Fruit fly (Drosophila melanogaster) whole organism, embryonic: Measurements from ENCODE around the gene CG32195.

Experiments used
- ATbp ChIP-seq: fragments of 200-800 bp; sonication (Bioruptor generic); optimal IDR thresholded peaks from 2 replicates; lab custom pipeline; 2017; ENCODE audit warnings: missing biosample characterization, mild to moderate bottlenecking, missing genetic modification characterization, missing genetic modification reagents
- Abd-B ChIP-seq: fragments of 200-800 bp; sonication (Bioruptor generic); optimal IDR thresholded peaks from 2 replicates; lab custom pipeline; 2018; ENCODE audit warnings: missing biosample characterization, mild to moderate bottlenecking, missing genetic modification characterization, moderate library complexity
- Blimp-1 ChIP-seq: fragments of 200-800 bp; sonication (Bioruptor generic); optimal IDR thresholded peaks from 3 replicates; lab custom pipeline; 2018; ENCODE audit warnings: missing biosample characterization, missing genetic modification characterization, mild to moderate bottlenecking, moderate library complexity, missing genetic modification reagents
- CG10321 ChIP-seq: fragments of 200-800 bp; sonication (Bioruptor generic); IDR thresholded peaks from 2 replicates; pipeline ENCODE4 v1.3.6; 2022; ENCODE audit warnings: missing biosample characterization, missing genetic modification characterization
- CG11560 ChIP-seq: fragments of 200-800 bp; sonication (Bioruptor generic); IDR thresholded peaks from 3 replicates; pipeline ENCODE4 v1.3.6; 2022; ENCODE audit warnings: missing biosample characterization, missing genetic modification characterization
- CG11695 ChIP-seq: fragments of 200-800 bp; sonication (Bioruptor generic); IDR thresholded peaks from 3 replicates; pipeline ENCODE4 v1.3.6; 2022; ENCODE audit warnings: missing biosample characterization, missing genetic modification characterization
- CG12219 ChIP-seq: fragments of 200-800 bp; sonication (Bioruptor generic); optimal IDR thresholded peaks from 3 replicates; lab custom pipeline; 2018; ENCODE audit warnings: missing biosample characterization, mild to moderate bottlenecking, missing genetic modification characterization
- CG12942 ChIP-seq: fragments of 200-800 bp; sonication (Bioruptor generic); optimal IDR thresholded peaks from 3 replicates; lab custom pipeline; 2016; ENCODE audit warnings: missing biosample characterization, missing genetic modification characterization
- CG14014 ChIP-seq: fragments of 200-800 bp; sonication (Bioruptor generic); IDR thresholded peaks from 2 replicates; pipeline ENCODE4 v1.3.6; 2022; ENCODE audit warnings: missing biosample characterization, missing genetic modification characterization
- CG14667 ChIP-seq: fragments of 200-800 bp; sonication (Bioruptor generic); IDR thresholded peaks from 2 replicates; pipeline ENCODE4 v1.3.6; 2022; ENCODE audit warnings: missing biosample characterization, missing genetic modification characterization
- CG15601 ChIP-seq: fragments of 200-800 bp; sonication (Bioruptor generic); optimal IDR thresholded peaks from 3 replicates; lab custom pipeline; 2019; ENCODE audit warnings: missing biosample characterization, mild to moderate bottlenecking, missing genetic modification characterization, moderate library complexity
- CG17385 ChIP-seq: fragments of 200-800 bp; sonication (Bioruptor generic); optimal IDR thresholded peaks from 3 replicates; lab custom pipeline; 2018; ENCODE audit warnings: missing biosample characterization, mild to moderate bottlenecking, missing genetic modification characterization
- CG17568 ChIP-seq: fragments of 200-800 bp; sonication (Bioruptor generic); optimal IDR thresholded peaks from 2 replicates; lab custom pipeline; 2018; ENCODE audit warnings: missing biosample characterization, mild to moderate bottlenecking, missing genetic modification characterization, moderate library complexity
- CG2712 ChIP-seq: fragments of 200-800 bp; optimal IDR thresholded peaks from 3 replicates; lab custom pipeline; 2019; ENCODE audit warnings: missing biosample characterization, mild to moderate bottlenecking, missing genetic modification characterization, moderate library complexity
- CG30403 ChIP-seq: fragments of 200-800 bp; sonication (Bioruptor generic); optimal IDR thresholded peaks from 3 replicates; lab custom pipeline; 2016; ENCODE audit warnings: missing biosample characterization, missing genetic modification characterization
- CG43689 ChIP-seq: fragments of 200-800 bp; sonication (Bioruptor generic); IDR thresholded peaks from 2 replicates; pipeline ENCODE4 v1.3.6; 2022; ENCODE audit warnings: missing biosample characterization, missing genetic modification characterization
- CG7928 ChIP-seq: fragments of 200-800 bp; sonication (Bioruptor generic); optimal IDR thresholded peaks from 2 replicates; lab custom pipeline; 2017; ENCODE audit warnings: missing biosample characterization, mild to moderate bottlenecking, missing genetic modification characterization
- CG9437 ChIP-seq: fragments of 200-800 bp; sonication (Bioruptor generic); optimal IDR thresholded peaks from 2 replicates; lab custom pipeline; 2018; ENCODE audit warnings: missing biosample characterization, mild to moderate bottlenecking, missing genetic modification characterization
- CG9727 ChIP-seq: fragments of 200-800 bp; sonication (Bioruptor generic); optimal IDR thresholded peaks from 3 replicates; lab custom pipeline; 2017; ENCODE audit warnings: missing biosample characterization, mild to moderate bottlenecking, missing genetic modification characterization
- D ChIP-seq, 2 experiments: fragments of 200-800 bp in 1 of 2; fragments of >200 bp in 1 of 2; sonication (Bioruptor generic) in 1 of 2; optimal IDR thresholded peaks; 2 replicates in 1 of 2; 3 replicates in 1 of 2; lab custom pipeline; 2017; ENCODE audit warnings: mild to moderate bottlenecking in 1 of 2, missing biosample characterization in 1 of 2, missing genetic modification characterization in 1 of 2, missing genetic modification reagents in 1 of 2
- Dip2 ChIP-seq: fragments of 200-800 bp; sonication (Bioruptor generic); IDR thresholded peaks from 2 replicates; pipeline ENCODE4 v1.3.6; 2022; ENCODE audit warnings: missing biosample characterization, missing genetic modification characterization
- Drgx ChIP-seq: fragments of 200-800 bp; sonication (Bioruptor generic); IDR thresholded peaks from 2 replicates; pipeline ENCODE4 v1.3.6; 2022; ENCODE audit warnings: missing biosample characterization, missing genetic modification characterization
- Fer1 ChIP-seq: fragments of 200-800 bp; sonication (Bioruptor generic); optimal IDR thresholded peaks from 2 replicates; lab custom pipeline; 2017; ENCODE audit warnings: missing biosample characterization, mild to moderate bottlenecking, missing genetic modification characterization
- H2.0 ChIP-seq: fragments of 200-800 bp; sonication (Bioruptor generic); IDR thresholded peaks from 2 replicates; pipeline ENCODE4 v1.3.6; 2022; ENCODE audit warnings: missing biosample characterization, missing genetic modification characterization
- Hr3 ChIP-seq: fragments of 200-800 bp; sonication (Bioruptor generic); optimal IDR thresholded peaks from 3 replicates; lab custom pipeline; 2016; ENCODE audit warnings: missing biosample characterization, missing genetic modification characterization
- Hsf ChIP-seq: fragments of 200-800 bp; sonication (Bioruptor generic); optimal IDR thresholded peaks from 3 replicates; lab custom pipeline; 2016; ENCODE audit warnings: missing biosample characterization, missing genetic modification characterization
- Meics ChIP-seq: fragments of 200-800 bp; sonication (Bioruptor generic); optimal IDR thresholded peaks from 2 replicates; lab custom pipeline; 2017; ENCODE audit warnings: missing biosample characterization, mild to moderate bottlenecking, missing genetic modification characterization
- PHDP ChIP-seq: fragments of 200-800 bp; sonication (Bioruptor generic); optimal IDR thresholded peaks from 3 replicates; lab custom pipeline; 2018; ENCODE audit warnings: missing biosample characterization, mild to moderate bottlenecking, missing genetic modification characterization, moderate library complexity
- Sox102F ChIP-seq: fragments of 200-800 bp; sonication (Bioruptor generic); optimal IDR thresholded peaks from 2 replicates; lab custom pipeline; 2018; ENCODE audit warnings: missing biosample characterization, mild to moderate bottlenecking, missing genetic modification characterization, moderate library complexity
- Spps ChIP-seq: fragments of 200-800 bp; sonication (Bioruptor generic); optimal IDR thresholded peaks from 2 replicates; lab custom pipeline; 2018; ENCODE audit warnings: missing biosample characterization, mild to moderate bottlenecking, missing genetic modification characterization
- Stat92E ChIP-seq, 3 experiments: fragments of >200 bp in 2 of 3; fragments of 200-800 bp in 1 of 3; sonication (Bioruptor generic) in 1 of 3; optimal IDR thresholded peaks; 2 replicates each; lab custom pipeline; 2017 to 2019; ENCODE audit warnings: missing biosample characterization in 3 of 3, missing genetic modification characterization in 3 of 3, mild to moderate bottlenecking in 1 of 3, moderate library complexity in 1 of 3
- TFAM ChIP-seq: fragments of 200-800 bp; sonication (Bioruptor generic); optimal IDR thresholded peaks from 2 replicates; lab custom pipeline; 2017; ENCODE audit warnings: missing biosample characterization, missing genetic modification characterization, inconsistent platforms
- Vsx1 ChIP-seq: fragments of 200-800 bp; sonication (Bioruptor generic); optimal IDR thresholded peaks from 2 replicates; lab custom pipeline; 2017; ENCODE audit warnings: missing biosample characterization, mild to moderate bottlenecking, missing genetic modification characterization, missing genetic modification reagents
- az2 ChIP-seq: fragments of 200-800 bp; sonication (Bioruptor generic); optimal IDR thresholded peaks from 3 replicates; lab custom pipeline; 2016; ENCODE audit warnings: missing biosample characterization, missing genetic modification characterization
- bab2 ChIP-seq: fragments of 200-800 bp; sonication (Bioruptor generic); optimal IDR thresholded peaks from 2 replicates; lab custom pipeline; 2016; ENCODE audit warnings: missing biosample characterization, missing genetic modification characterization
- bsh ChIP-seq, 2 experiments: fragments of 200-800 bp; sonication (Bioruptor generic); optimal IDR thresholded peaks; 2 replicates each; lab custom pipeline; 2017 to 2018; ENCODE audit warnings: mild to moderate bottlenecking in 2 of 2, missing biosample characterization in 2 of 2, missing genetic modification characterization in 2 of 2, moderate library complexity in 1 of 2
- ewg ChIP-seq: fragments of 200-800 bp; sonication (Bioruptor generic); optimal IDR thresholded peaks from 3 replicates; lab custom pipeline; 2017; ENCODE audit warnings: mild to moderate bottlenecking, missing biosample characterization, missing genetic modification reagents, missing genetic modification characterization
- gce ChIP-seq: fragments of 200-800 bp; sonication (Bioruptor generic); IDR thresholded peaks from 3 replicates; pipeline ENCODE4 v1.3.6; 2022; ENCODE audit warnings: missing biosample characterization, missing genetic modification characterization
- gem ChIP-seq: fragments of 200-800 bp; sonication (Bioruptor generic); optimal IDR thresholded peaks from 2 replicates; lab custom pipeline; 2019; ENCODE audit warnings: missing biosample characterization, mild to moderate bottlenecking, missing genetic modification characterization, moderate library complexity
- gfzf ChIP-seq: fragments of 200-800 bp; sonication (Bioruptor generic); optimal IDR thresholded peaks from 2 replicates; lab custom pipeline; 2016; ENCODE audit warnings: missing biosample characterization, mild to moderate bottlenecking, missing genetic modification characterization, moderate library complexity
- ind ChIP-seq: fragments of 200-800 bp; sonication (Bioruptor generic); optimal IDR thresholded peaks from 3 replicates; lab custom pipeline; 2016; ENCODE audit warnings: missing biosample characterization, missing genetic modification characterization
- jumu ChIP-seq: fragments of 200-800 bp; sonication (Bioruptor generic); optimal IDR thresholded peaks from 3 replicates; lab custom pipeline; 2016; ENCODE audit warnings: missing biosample characterization, missing genetic modification characterization
- knrl ChIP-seq: fragments of 200-800 bp; sonication (Bioruptor generic); IDR thresholded peaks from 3 replicates; pipeline ENCODE4 v1.3.6; 2022; ENCODE audit warnings: missing biosample characterization, missing genetic modification characterization; ENCODE audit not compliant: partially characterized antibody
- pb ChIP-seq: fragments of 200-800 bp; sonication (Bioruptor generic); optimal IDR thresholded peaks from 3 replicates; lab custom pipeline; 2016; ENCODE audit warnings: missing biosample characterization, missing genetic modification characterization
- ranshi ChIP-seq: fragments of 200-800 bp; sonication (Bioruptor generic); IDR thresholded peaks from 2 replicates; pipeline ENCODE4 v1.3.6; 2022; ENCODE audit warnings: missing biosample characterization, missing genetic modification characterization
- stwl ChIP-seq: fragments of 200-800 bp; sonication (Bioruptor generic); optimal IDR thresholded peaks from 3 replicates; lab custom pipeline; 2018; ENCODE audit warnings: missing biosample characterization, mild to moderate bottlenecking, missing genetic modification characterization, moderate library complexity
- unpg ChIP-seq: fragments of 200-800 bp; sonication (Bioruptor generic); optimal IDR thresholded peaks from 3 replicates; lab custom pipeline; 2018; ENCODE audit warnings: missing biosample characterization, mild to moderate bottlenecking, missing genetic modification characterization, moderate library complexity

Gene CG32195

DNA sequence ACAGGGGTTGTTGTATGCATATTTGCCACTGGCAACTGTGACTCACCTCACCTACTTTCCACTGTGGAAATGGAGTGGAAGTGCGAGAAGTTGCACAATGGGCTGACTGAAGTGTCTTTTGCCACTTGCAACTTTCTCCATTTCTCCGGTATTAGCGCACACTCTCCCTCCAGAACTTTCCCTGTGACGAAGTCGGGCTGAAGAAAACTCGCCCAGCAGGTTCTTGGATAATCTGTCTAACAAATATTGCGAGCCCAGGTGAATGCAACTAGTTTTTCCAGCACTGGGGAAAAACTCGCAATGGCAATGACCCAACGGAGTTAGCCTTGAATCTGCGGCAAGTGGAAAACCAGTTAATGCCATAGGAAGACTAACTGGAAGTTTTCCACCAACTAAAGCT is 36.1 kb upstream of the CG32195 start:
- TF ChIP-seq knrl (no peak), CG43689 (GFP tag; lab: Robert Waterston, UW) (no peak), gfzf (no peak), CG7928 (GFP tag; lab: Kevin White, UChicago) (no peak), Stat92E (GFP tag; optimal IDR thresholded peaks at IDR 0.05; lab: Kevin White, UChicago) (no peak), CG11560 (tag; lab: Robert Waterston, UW) (no peak), Vsx1 (no peak), CG12942 (no peak), bsh (GFP tag; optimal IDR thresholded peaks at IDR 0.05; lab: Kevin White, UChicago) (peak in 1 of 2 experiments; percentile 22), ranshi (GFP tag; lab: Robert Waterston, UW) (no peak), PHDP (tag; lab: Kevin White, UChicago) (no peak), Blimp-1 (peak; percentile 73), CG14667 (GFP tag; lab: Robert Waterston, UW) (no peak), Fer1 (GFP tag; lab: Kevin White, UChicago) (no peak), bab2 (GFP tag; lab: Kevin White, UChicago) (no peak), Spps (tag; lab: Kevin White, UChicago) (no peak), Hsf (GFP tag; lab: Kevin White, UChicago) (no peak), CG17568 (GFP tag; lab: Kevin White, UChicago) (no peak), ATbp (GFP tag; lab: Kevin White, UChicago) (no peak), stwl (tag; lab: Kevin White, UChicago) (peak; percentile 20), Dip2 (GFP tag; lab: Robert Waterston, UW) (no peak), jumu (GFP tag; lab: Kevin White, UChicago) (no peak)

DNA sequence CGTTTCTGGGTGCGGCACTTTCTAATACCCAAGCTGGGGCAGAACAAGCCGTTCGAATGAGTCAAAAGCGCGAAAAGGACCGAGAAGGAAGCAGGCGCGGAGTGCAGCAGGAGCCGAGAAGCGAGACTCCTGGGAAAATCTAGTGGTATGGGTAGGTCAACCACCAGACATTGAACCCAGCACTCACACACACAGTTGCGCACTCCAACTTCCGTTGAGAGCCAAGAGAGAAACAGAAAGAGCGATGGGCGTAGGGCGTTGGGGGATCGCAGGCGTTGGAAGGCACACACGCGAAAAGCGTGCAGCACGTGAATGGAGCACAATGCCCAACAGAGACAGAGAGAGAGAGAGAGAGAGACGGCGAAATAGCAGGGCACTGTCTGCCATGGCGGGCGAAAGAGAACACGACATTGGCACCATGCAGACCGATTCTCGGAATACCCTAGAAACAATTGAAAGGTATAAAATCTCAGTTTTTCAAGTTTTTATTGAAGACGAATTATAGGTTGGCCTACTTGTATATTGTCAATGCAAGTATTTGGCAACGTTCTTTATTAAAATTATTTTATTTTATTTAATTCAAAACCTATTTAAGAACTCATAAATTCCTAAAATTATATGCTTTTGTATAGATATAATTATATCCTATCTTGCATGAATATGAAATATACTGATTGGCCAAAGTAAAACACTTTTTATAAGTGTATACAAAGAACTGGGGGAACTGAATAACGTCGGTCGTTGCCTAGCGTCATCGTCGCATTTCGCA is 34.9 kb upstream of the CG32195 start:
- TF ChIP-seq CG30403 (GFP tag; lab: Kevin White, UChicago): peak; percentile 11
- peak; percentile 2 for TF ChIP-seq ind (GFP tag; lab: Kevin White, UChicago)
- TF ChIP-seq CG10321 (GFP tag; lab: Robert Waterston, UW): 0 out of 2 replicates have a peak, but pooled peaks have one; percentile 12
- peak; percentile 1 for TF ChIP-seq Abd-B (GFP tag; lab: Kevin White, UChicago)
- peak; percentile 46 for TF ChIP-seq Meics (GFP tag; lab: Kevin White, UChicago)
- TF ChIP-seq bsh (GFP tag; optimal IDR thresholded peaks at IDR 0.05; lab: Kevin White, UChicago): peak in 1 of 2 experiments; percentile 97
- TF ChIP-seq gce (GFP tag; lab: Robert Waterston, UW): no peak
- no peak for TF ChIP-seq TFAM (GFP tag; lab: Kevin White, UChicago)
- peak; percentile 65; the same call in 2 of the 3 replicates for TF ChIP-seq CG11695 (GFP tag; lab: Robert Waterston, UW)
- TF ChIP-seq H2.0 (GFP tag; lab: Robert Waterston, UW): peak; percentile 32; the same call in 1 of the 2 replicates
- peak; percentile 26 for TF ChIP-seq az2 (GFP tag; lab: Kevin White, UChicago)
- TF ChIP-seq D (optimal IDR thresholded peaks at IDR 0.05; lab: Kevin White, UChicago): no peak
- TF ChIP-seq D (GFP tag; optimal IDR thresholded peaks at IDR 0.05; lab: Kevin White, UChicago): peak; percentile 36
- TF ChIP-seq CG2712 (tag; lab: Kevin White, UChicago): peak; percentile 72
- TF ChIP-seq unpg (GFP tag; lab: Kevin White, UChicago): peak; percentile 35
- TF ChIP-seq Sox102F (GFP tag; lab: Kevin White, UChicago): peak; percentile 41
- TF ChIP-seq gem: peak; percentile 75
- TF ChIP-seq ewg (GFP tag; lab: Kevin White, UChicago): peak; percentile 24
- TF ChIP-seq CG17385 (GFP tag; lab: Kevin White, UChicago): peak; percentile 42
- peak; percentile 10 for TF ChIP-seq CG15601 (tag; lab: Kevin White, UChicago)
- peak; percentile 28 for TF ChIP-seq CG9437
- TF ChIP-seq CG9727 (GFP tag; lab: Kevin White, UChicago): peak; percentile 42
- TF ChIP-seq CG12219 (GFP tag; lab: Kevin White, UChicago): no peak
- TF ChIP-seq Drgx (GFP tag; lab: Robert Waterston, UW): peak; percentile 93
- no peak for TF ChIP-seq knrl
- TF ChIP-seq CG14014 (GFP tag; lab: Robert Waterston, UW): 0 out of 2 replicates have a peak, but pooled peaks have one; percentile 6
- TF ChIP-seq pb: no peak
- TF ChIP-seq Hr3 (GFP tag; lab: Kevin White, UChicago): peak; percentile 18
